Worm (Caenorhabditis elegans): ENCODE measurements around the gene srm-1.

- TF ChIP-seq hnd-1 (tag; optimal IDR thresholded peaks at IDR 0.05): no peak
- no peak for TF ChIP-seq ceh-36 (tag; optimal IDR thresholded peaks at IDR 0.05)
- TF ChIP-seq aly-1 (tag; optimal IDR thresholded peaks at IDR 0.05): no peak
- no peak for TF ChIP-seq ama-1 (optimal IDR thresholded peaks at IDR 0.05)
- no peak for TF ChIP-seq scrt-1 (GFP tag; IDR thresholded peaks at IDR 0.05)
- no peak for TF ChIP-seq flt-1 (GFP tag; IDR thresholded peaks at IDR 0.05)
- no peak for TF ChIP-seq sea-1 (GFP tag; conservative IDR thresholded peaks at IDR 0.05)
- no peak for TF ChIP-seq pes-1 (GFP tag; IDR thresholded peaks at IDR 0.05)
- no peak for TF ChIP-seq tbx-37 (GFP tag; conservative IDR thresholded peaks at IDR 0.05)
- TF ChIP-seq tra-4 (tag; optimal IDR thresholded peaks at IDR 0.05): no peak
- TF ChIP-seq B0310.2 (tag; optimal IDR thresholded peaks at IDR 0.05): no peak
- TF ChIP-seq ets-7 (tag; optimal IDR thresholded peaks at IDR 0.05): no peak
- no peak for TF ChIP-seq hmg-4 (GFP tag; optimal IDR thresholded peaks at IDR 0.05)
Measured at ce11 chrIV:5045389-5045788, 33.0 kb downstream of the srm-1 start, which contains the start of gene hot-9.
